Fruit fly (Drosophila melanogaster) whole organism, pupa: ENCODE results near the gene CG14196.

Experiments used
- CG10348 ChIP-seq: fragments of 200-800 bp; sonication (Bioruptor generic); IDR thresholded peaks from 2 replicates; pipeline ENCODE4 v1.3.6; 2022; ENCODE audit warnings: missing biosample characterization, missing genetic modification characterization
- CG12605 ChIP-seq: fragments of 200-800 bp; sonication (Bioruptor generic); IDR thresholded peaks from 2 replicates; pipeline ENCODE4 v1.3.6; 2022; ENCODE audit warnings: missing biosample characterization, missing genetic modification characterization
- CG13204 ChIP-seq: fragments of 200-800 bp; sonication (Bioruptor generic); optimal IDR thresholded peaks from 2 replicates; lab custom pipeline; 2018; ENCODE audit warnings: missing biosample characterization, mild to moderate bottlenecking, missing genetic modification characterization, moderate library complexity
- CG14655 ChIP-seq: fragments of 200-800 bp; sonication (Bioruptor generic); optimal IDR thresholded peaks from 3 replicates; lab custom pipeline; 2017; ENCODE audit warnings: mild to moderate bottlenecking, missing biosample characterization, missing genetic modification reagents, missing genetic modification characterization
- CG15710 ChIP-seq: fragments of 200-800 bp; sonication (Bioruptor generic); optimal IDR thresholded peaks from 2 replicates; lab custom pipeline; 2018; ENCODE audit warnings: missing biosample characterization, mild to moderate bottlenecking, missing genetic modification characterization, moderate library complexity
- CG17806 ChIP-seq: fragments of 200-800 bp; sonication (Bioruptor generic); optimal IDR thresholded peaks from 2 replicates; lab custom pipeline; 2018; ENCODE audit warnings: missing biosample characterization, mild to moderate bottlenecking, missing genetic modification characterization, moderate library complexity
- CG32121 ChIP-seq: fragments of 200-800 bp; sonication (Bioruptor generic); IDR thresholded peaks from 2 replicates; pipeline ENCODE4 v1.3.6; 2022; ENCODE audit warnings: missing biosample characterization, missing genetic modification characterization
- CG34367 ChIP-seq: fragments of 200-800 bp; sonication (Bioruptor generic); optimal IDR thresholded peaks from 2 replicates; lab custom pipeline; 2018; ENCODE audit warnings: missing biosample characterization, mild to moderate bottlenecking, missing genetic modification characterization
- CG4496 ChIP-seq: fragments of 200-800 bp; sonication (Bioruptor generic); IDR thresholded peaks from 3 replicates; pipeline ENCODE4 v1.3.6; 2022; ENCODE audit warnings: missing biosample characterization, missing genetic modification characterization
- CG8159 ChIP-seq: fragments of 200-800 bp; sonication (Bioruptor generic); optimal IDR thresholded peaks from 3 replicates; lab custom pipeline; 2018; ENCODE audit warnings: missing biosample characterization, mild to moderate bottlenecking, missing genetic modification characterization, moderate library complexity
- CG8301 ChIP-seq: fragments of 200-800 bp; sonication (Bioruptor generic); optimal IDR thresholded peaks from 2 replicates; lab custom pipeline; 2018; ENCODE audit warnings: missing biosample characterization, mild to moderate bottlenecking, missing genetic modification characterization
- CG9948 ChIP-seq: fragments of 200-800 bp; sonication (Bioruptor generic); optimal IDR thresholded peaks from 2 replicates; lab custom pipeline; 2018; ENCODE audit warnings: missing biosample characterization, mild to moderate bottlenecking, missing genetic modification characterization, moderate library complexity
- D1 ChIP-seq: fragments of 200-800 bp; sonication (Bioruptor generic); optimal IDR thresholded peaks from 2 replicates; lab custom pipeline; 2018; ENCODE audit warnings: missing biosample characterization, mild to moderate bottlenecking, missing genetic modification characterization, moderate library complexity
- EcR ChIP-seq: fragments of 200-800 bp; sonication (Bioruptor generic); optimal IDR thresholded peaks from 3 replicates; lab custom pipeline; 2019; ENCODE audit warnings: missing biosample characterization, missing genetic modification characterization, mild to moderate bottlenecking, moderate library complexity, missing genetic modification reagents
- Ets98B ChIP-seq: fragments of 200-800 bp; sonication (Bioruptor generic); IDR thresholded peaks from 2 replicates; pipeline ENCODE4 v1.3.6; 2022; ENCODE audit warnings: missing biosample characterization, missing genetic modification characterization
- Pif1A ChIP-seq: fragments of 200-800 bp; sonication (Bioruptor generic); optimal IDR thresholded peaks from 3 replicates; lab custom pipeline; 2016; ENCODE audit warnings: missing biosample characterization, missing genetic modification characterization
- Pif1B ChIP-seq: fragments of 200-800 bp; sonication (Bioruptor generic); optimal IDR thresholded peaks from 3 replicates; lab custom pipeline; 2016; ENCODE audit warnings: missing biosample characterization, missing genetic modification characterization
- Snoo ChIP-seq: fragments of 200-800 bp; sonication (Bioruptor generic); optimal IDR thresholded peaks from 3 replicates; lab custom pipeline; 2017; ENCODE audit warnings: missing biosample characterization, mild to moderate bottlenecking, missing genetic modification characterization, inconsistent platforms
- fd96Ca ChIP-seq: fragments of 200-800 bp; sonication (Bioruptor generic); IDR thresholded peaks from 3 replicates; pipeline ENCODE4 v1.3.6; 2022; ENCODE audit warnings: missing biosample characterization, missing genetic modification characterization
- gl ChIP-seq: fragments of 200-800 bp; sonication (Bioruptor generic); optimal IDR thresholded peaks from 2 replicates; lab custom pipeline; 2018; ENCODE audit warnings: missing biosample characterization, mild to moderate bottlenecking, missing genetic modification characterization
- rn ChIP-seq: fragments of 200-800 bp; sonication (Bioruptor generic); IDR thresholded peaks from 2 replicates; pipeline ENCODE4 v1.3.6; 2022; ENCODE audit warnings: missing biosample characterization, missing genetic modification characterization

CG14196 gene

DNA sequence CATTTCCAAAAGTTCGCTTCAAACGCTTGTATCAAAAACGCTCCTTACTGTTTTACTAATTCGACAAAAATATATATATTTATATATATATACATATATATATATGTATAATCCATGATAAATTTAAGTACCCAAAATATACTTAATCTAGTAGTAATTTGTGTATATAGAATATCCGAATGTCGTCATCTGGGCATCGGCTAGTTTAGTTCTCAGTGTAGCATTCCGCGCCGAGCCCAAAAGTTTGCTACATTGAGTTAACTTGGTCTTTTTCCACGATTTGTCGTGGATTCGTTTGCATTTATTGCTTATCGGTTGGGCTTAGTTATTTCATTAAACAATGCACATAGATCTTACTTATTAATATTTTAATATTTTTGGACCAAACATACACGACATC is 39.6 kb upstream of the CG14196 start:
- TF ChIP-seq CG13204 (GFP tag; lab: Kevin White, UChicago) (no peak), Pif1B (GFP tag; lab: Kevin White, UChicago) (no peak), Ets98B (GFP tag; lab: Robert Waterston, UW) (peak; percentile 28; the same call in 1 of the 2 replicates), CG9948 (no peak), CG8301 (tag; lab: Kevin White, UChicago) (no peak), CG8159 (peak; percentile 27), CG14655 (GFP tag; lab: Kevin White, UChicago) (no peak), CG4496 (GFP tag; lab: Robert Waterston, UW) (peak; percentile 50; the same call in 2 of the 3 replicates), rn (GFP tag; lab: Robert Waterston, UW) (0 out of 2 replicates have a peak, but pooled peaks have one; percentile 5), fd96Ca (GFP tag; lab: Robert Waterston, UW) (no peak; the same call in 2 of the 3 replicates), CG34367 (tag; lab: Kevin White, UChicago) (peak; percentile 15), gl (tag; lab: Kevin White, UChicago) (no peak), CG15710 (tag; lab: Kevin White, UChicago) (peak; percentile 23), Pif1A (GFP tag; lab: Kevin White, UChicago) (no peak), CG17806 (tag; lab: Kevin White, UChicago) (peak; percentile 35), CG10348 (GFP tag; lab: Robert Waterston, UW) (no peak), CG12605 (GFP tag; lab: Robert Waterston, UW) (no peak), Snoo (tag; lab: Kevin White, UChicago) (peak; percentile 11)

DNA sequence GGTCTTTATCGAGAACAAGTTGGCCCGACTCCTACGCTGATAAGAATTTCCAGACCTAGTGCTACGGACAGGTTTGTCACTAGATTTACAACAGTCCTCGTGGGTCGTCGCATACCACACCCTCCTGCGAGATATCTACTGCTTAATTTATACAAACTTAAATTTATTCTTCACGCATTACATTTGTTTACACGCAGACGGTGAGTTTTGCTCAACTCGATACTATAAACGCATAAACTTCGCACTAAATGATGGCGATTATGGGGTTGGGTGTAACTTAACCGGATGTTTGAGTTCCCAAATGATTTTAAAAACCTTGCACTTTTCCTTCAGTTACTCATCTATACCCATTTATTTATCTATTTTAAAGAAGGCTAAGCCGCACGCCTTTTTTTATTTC is 39.0 kb upstream of the CG14196 start:
- TF ChIP-seq CG14655 (GFP tag; lab: Kevin White, UChicago) (no peak), CG10348 (GFP tag; lab: Robert Waterston, UW) (no peak), CG8301 (tag; lab: Kevin White, UChicago) (no peak), CG8159 (no peak), Snoo (tag; lab: Kevin White, UChicago) (no peak), Pif1A (GFP tag; lab: Kevin White, UChicago) (no peak), fd96Ca (GFP tag; lab: Robert Waterston, UW) (no peak), D1 (tag; lab: Kevin White, UChicago) (no peak), CG9948 (no peak), gl (tag; lab: Kevin White, UChicago) (no peak), EcR (GFP tag; lab: Kevin White, UChicago) (no peak), CG12605 (GFP tag; lab: Robert Waterston, UW) (no peak), CG32121 (GFP tag; lab: Robert Waterston, UW) (no peak), Pif1B (GFP tag; lab: Kevin White, UChicago) (no peak), CG4496 (GFP tag; lab: Robert Waterston, UW) (no peak)
- TF ChIP-seq, all 21 proteins: peak for 0

DNA sequence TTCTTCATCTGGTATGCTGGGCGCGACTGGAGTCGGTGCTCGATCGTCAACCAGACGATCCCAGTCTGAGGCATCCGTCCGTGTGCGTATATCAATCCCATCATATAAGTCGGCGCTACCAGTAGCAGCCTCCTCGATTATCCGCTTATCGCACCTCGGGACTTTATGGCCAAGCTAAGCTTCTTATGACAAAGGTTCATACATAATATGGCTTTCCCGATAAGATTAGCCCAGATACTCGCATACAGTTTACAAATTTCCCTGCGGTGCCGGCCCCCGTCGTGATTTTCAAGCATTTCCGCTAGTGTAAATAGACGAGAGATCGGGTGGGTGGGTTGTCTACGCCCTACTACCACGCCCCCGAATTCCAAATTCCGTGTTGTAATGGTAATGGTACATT is 38.6 kb upstream of the CG14196 start, which contains the start of gene CG8028:
Gene CG8028, minus strand, starts transcription at position 101 of the 400 bp plus-strand sequence.
- TF ChIP-seq CG8159: no peak
- TF ChIP-seq Pif1B (GFP tag; lab: Kevin White, UChicago): no peak
- no peak for TF ChIP-seq CG17806 (tag; lab: Kevin White, UChicago)
- TF ChIP-seq CG34367 (tag; lab: Kevin White, UChicago): no peak
- no peak for TF ChIP-seq EcR (GFP tag; lab: Kevin White, UChicago)
- TF ChIP-seq rn (GFP tag; lab: Robert Waterston, UW): no peak
- TF ChIP-seq Ets98B (GFP tag; lab: Robert Waterston, UW): no peak

DNA sequence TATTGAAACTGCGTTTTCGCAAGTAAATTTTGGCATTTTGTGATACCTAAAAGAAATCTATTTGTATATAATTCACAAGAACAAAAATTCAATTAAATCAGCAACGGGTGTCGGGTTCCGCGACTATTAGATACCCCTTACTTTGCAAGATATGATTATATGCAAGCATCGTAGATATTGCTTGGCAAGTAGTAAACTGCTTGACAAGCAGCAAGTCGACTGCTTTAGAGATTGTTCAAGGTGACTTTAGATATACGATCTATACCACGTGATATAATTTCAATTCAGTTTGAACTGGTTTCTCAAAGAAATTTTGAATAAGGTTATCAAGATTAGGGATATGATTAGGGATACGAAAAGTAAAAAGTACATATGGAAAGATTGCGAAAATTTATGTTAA is 36.8 kb upstream of the CG14196 start:
- no peak for TF ChIP-seq CG13204 (GFP tag; lab: Kevin White, UChicago)

DNA sequence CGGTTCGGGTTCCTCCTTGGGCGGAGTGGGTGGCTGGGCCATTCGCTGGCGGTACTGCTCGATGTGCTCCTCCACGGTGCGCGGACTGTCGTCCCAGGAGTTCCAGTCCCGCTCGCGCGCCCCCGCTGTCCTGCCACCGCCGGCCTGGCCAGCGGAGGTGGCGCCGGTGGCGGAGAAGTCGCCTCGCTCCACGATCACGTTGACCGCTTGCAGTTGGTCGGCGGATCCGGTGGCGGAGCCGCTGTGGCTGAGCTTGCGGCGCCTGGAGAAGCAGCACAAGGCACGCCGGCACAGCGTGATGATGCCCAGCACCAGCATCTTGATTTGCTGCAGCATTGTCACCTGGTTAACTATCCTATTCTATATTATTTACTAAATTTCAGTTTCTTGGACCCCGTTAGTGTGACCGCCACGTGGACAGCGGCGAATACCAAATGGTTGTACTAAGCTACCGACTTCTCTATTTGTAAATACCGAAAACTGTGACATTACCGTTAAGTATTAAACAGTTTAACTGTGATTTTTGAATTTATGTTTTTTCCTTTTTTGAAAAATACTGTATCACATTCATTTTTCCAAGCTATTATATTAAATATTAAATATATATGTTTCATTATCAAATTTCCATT is 35.0 kb upstream of the CG14196 start, which contains the start of the genes CG32537 and CG32536:
Gene CG32537, minus strand, starts transcription at position 51 of the 629 bp plus-strand sequence.
Gene CG32536, minus strand, starts transcription at position 410 of the 629 bp plus-strand sequence.
- no peak for TF ChIP-seq CG32121 (GFP tag; lab: Robert Waterston, UW)
- no peak for TF ChIP-seq CG12605 (GFP tag; lab: Robert Waterston, UW)
- no peak for TF ChIP-seq CG34367 (tag; lab: Kevin White, UChicago)
- TF ChIP-seq fd96Ca (GFP tag; lab: Robert Waterston, UW): no peak
- TF ChIP-seq Pif1B (GFP tag; lab: Kevin White, UChicago): no peak
- TF ChIP-seq D1 (tag; lab: Kevin White, UChicago): no peak
- no peak for TF ChIP-seq CG17806 (tag; lab: Kevin White, UChicago)
- TF ChIP-seq Ets98B (GFP tag; lab: Robert Waterston, UW): no peak
- no peak for TF ChIP-seq CG9948
- TF ChIP-seq CG14655 (GFP tag; lab: Kevin White, UChicago): no peak
- TF ChIP-seq rn (GFP tag; lab: Robert Waterston, UW): no peak
- no peak for TF ChIP-seq CG15710 (tag; lab: Kevin White, UChicago)
- no peak for TF ChIP-seq Pif1A (GFP tag; lab: Kevin White, UChicago)
- no peak for TF ChIP-seq CG8159
- TF ChIP-seq gl (tag; lab: Kevin White, UChicago): no peak
- TF ChIP-seq CG10348 (GFP tag; lab: Robert Waterston, UW): no peak
- TF ChIP-seq EcR (GFP tag; lab: Kevin White, UChicago): no peak
